Worm (Caenorhabditis elegans) whole organism, L1 larva: Measurements from ENCODE around the gene B0244.6.

Source experiments
- C04F5.9 ChIP-seq: sonication (generic microtip); optimal IDR thresholded peaks from 2 replicates; lab custom pipeline; 2016; ENCODE audit warnings: missing genetic modification characterization, missing compliant biosample characterization
- C16A3.4 ChIP-seq: fragments of 150-350 bp; optimal IDR thresholded peaks from 2 replicates; lab custom pipeline; 2014; ENCODE audit warnings: missing biosample characterization, missing genetic modification characterization
- C34B4.2 ChIP-seq: sonication (generic microtip); optimal IDR thresholded peaks from 2 replicates; lab custom pipeline; 2017; ENCODE audit warnings: mild to moderate bottlenecking, missing genetic modification characterization, missing compliant biosample characterization
- ama-1 ChIP-seq: fragments of 150-350 bp; optimal IDR thresholded peaks from 2 replicates; lab custom pipeline; 2014
- ceh-63 ChIP-seq: fragments of 200-800 bp; sonication (Bioruptor generic); optimal IDR thresholded peaks from 2 replicates; lab custom pipeline; 2018; ENCODE audit warnings: mild to moderate bottlenecking, missing genetic modification characterization, missing compliant biosample characterization
- ceh-8 ChIP-seq: fragments of 200-800 bp; sonication (Bioruptor generic); optimal IDR thresholded peaks from 2 replicates; lab custom pipeline; 2018; ENCODE audit warnings: mild to moderate bottlenecking, missing genetic modification characterization, moderate library complexity, missing compliant biosample characterization
- ceh-88 ChIP-seq: fragments of 200-800 bp; sonication (Bioruptor generic); IDR thresholded peaks from 2 replicates; pipeline ENCODE4 v1.3.6; 2022; ENCODE audit warnings: missing genetic modification characterization, missing compliant biosample characterization
- ceh-90 ChIP-seq: sonication (generic microtip); optimal IDR thresholded peaks from 2 replicates; lab custom pipeline; 2016; ENCODE audit warnings: missing genetic modification characterization, missing compliant biosample characterization
- ces-1 ChIP-seq: fragments of 150-350 bp; optimal IDR thresholded peaks from 2 replicates; lab custom pipeline; 2014; ENCODE audit warnings: missing biosample characterization, missing genetic modification reagents, missing genetic modification characterization
- dpl-1 ChIP-seq, 3 experiments: fragments of 150-350 bp in 2 of 3; sonication (generic microtip) in 1 of 3; optimal IDR thresholded peaks; 2 replicates each; lab custom pipeline; 2014 to 2017; ENCODE audit warnings: missing biosample characterization in 3 of 3, missing genetic modification characterization in 3 of 3, missing genetic modification reagents in 3 of 3
- dsc-1 ChIP-seq: sonication (generic microtip); optimal IDR thresholded peaks from 2 replicates; lab custom pipeline; 2016; ENCODE audit warnings: mild to moderate bottlenecking, missing genetic modification characterization, missing compliant biosample characterization
- efl-1 ChIP-seq, 4 experiments: fragments of 150-350 bp; optimal IDR thresholded peaks in 3 of 4; peaks in 1 of 4; 1 replicate in 1 of 4; 2 replicates in 3 of 4; lab custom pipeline; 2014; ENCODE audit warnings: missing biosample characterization in 2 of 4, missing genetic modification characterization in 2 of 4, missing genetic modification reagents in 2 of 4
- egl-13 ChIP-seq: sonication (generic microtip); optimal IDR thresholded peaks from 2 replicates; lab custom pipeline; 2016; ENCODE audit warnings: missing genotype, missing genetic modification reagents, missing genetic modification characterization, missing compliant biosample characterization
- ets-5 ChIP-seq: fragments of 200-800 bp; sonication (Bioruptor generic); IDR thresholded peaks from 2 replicates; pipeline ENCODE4 v1.3.6; 2022; ENCODE audit warnings: missing genetic modification characterization, missing compliant biosample characterization
- fkh-10 ChIP-seq: sonication (generic microtip); optimal IDR thresholded peaks from 2 replicates; lab custom pipeline; 2017; ENCODE audit warnings: missing biosample characterization, missing genetic modification reagents, missing genetic modification characterization
- fkh-4 ChIP-seq: sonication (generic microtip); optimal IDR thresholded peaks from 2 replicates; lab custom pipeline; 2016; ENCODE audit warnings: missing compliant biosample characterization, missing genetic modification characterization, borderline replicate concordance
- fos-1 ChIP-seq: fragments of 150-350 bp; optimal IDR thresholded peaks from 2 replicates; lab custom pipeline; 2014; ENCODE audit warnings: missing biosample characterization, missing genetic modification characterization
- grh-1 ChIP-seq: fragments of 200-800 bp; sonication (Bioruptor generic); IDR thresholded peaks from 2 replicates; pipeline ENCODE4 v1.3.6; 2022; ENCODE audit warnings: missing genetic modification reagents, missing genetic modification characterization, missing compliant biosample characterization
- hlh-4 ChIP-seq: sonication (generic microtip); optimal IDR thresholded peaks from 2 replicates; lab custom pipeline; 2016; ENCODE audit warnings: mild to moderate bottlenecking, missing genetic modification characterization, missing compliant biosample characterization
- hpl-2 ChIP-seq: fragments of 150-350 bp; optimal IDR thresholded peaks from 2 replicates; lab custom pipeline; 2014; ENCODE audit warnings: missing biosample characterization, missing genetic modification reagents, missing genetic modification characterization
- jun-1 ChIP-seq: fragments of 150-350 bp; optimal IDR thresholded peaks from 2 replicates; lab custom pipeline; 2014; ENCODE audit warnings: missing biosample characterization, missing genetic modification reagents, missing genetic modification characterization
- lin-13 ChIP-seq: fragments of 150-350 bp; optimal IDR thresholded peaks from 2 replicates; lab custom pipeline; 2014; ENCODE audit warnings: missing biosample characterization, missing genetic modification reagents, missing genetic modification characterization
- lin-14 ChIP-seq: fragments of 200-800 bp; sonication (Bioruptor generic); optimal IDR thresholded peaks from 2 replicates; lab custom pipeline; 2018; ENCODE audit warnings: mild to moderate bottlenecking, missing genetic modification characterization, moderate library complexity, missing compliant biosample characterization
- lin-35 ChIP-seq, 2 experiments: fragments of 150-350 bp; optimal IDR thresholded peaks; 2 replicates each; lab custom pipeline; 2014; ENCODE audit warnings: missing biosample characterization in 2 of 2, missing genetic modification characterization in 2 of 2, missing genetic modification reagents in 2 of 2
- lin-39 ChIP-seq: fragments of 150-350 bp; optimal IDR thresholded peaks from 2 replicates; lab custom pipeline; 2014; ENCODE audit warnings: missing biosample characterization, missing genetic modification reagents, missing genetic modification characterization
- lir-3 ChIP-seq: sonication (generic microtip); optimal IDR thresholded peaks from 2 replicates; lab custom pipeline; 2016; ENCODE audit warnings: mild to moderate bottlenecking, missing genetic modification characterization, moderate library complexity, missing compliant biosample characterization; ENCODE audit not compliant: poor library complexity
- lsy-2 ChIP-seq, 2 experiments: fragments of 150-350 bp; optimal IDR thresholded peaks; 2 replicates each; lab custom pipeline; 2014; ENCODE audit warnings: missing biosample characterization in 2 of 2, missing genetic modification characterization in 2 of 2
- mef-2 ChIP-seq: fragments of 150-350 bp; optimal IDR thresholded peaks from 2 replicates; lab custom pipeline; 2014; ENCODE audit warnings: missing biosample characterization, missing genetic modification characterization
- nhr-11 ChIP-seq: fragments of 150-350 bp; optimal IDR thresholded peaks from 2 replicates; lab custom pipeline; 2014; ENCODE audit warnings: missing biosample characterization, missing genetic modification characterization
- nhr-237 ChIP-seq: fragments of 150-350 bp; optimal IDR thresholded peaks from 2 replicates; lab custom pipeline; 2014; ENCODE audit warnings: missing biosample characterization, missing genetic modification characterization
- nhr-28 ChIP-seq: fragments of 150-350 bp; optimal IDR thresholded peaks from 2 replicates; lab custom pipeline; 2014; ENCODE audit warnings: missing biosample characterization, missing genetic modification characterization
- nhr-76 ChIP-seq: sonication (generic microtip); optimal IDR thresholded peaks from 2 replicates; lab custom pipeline; 2017; ENCODE audit warnings: missing biosample characterization, missing genetic modification characterization
- nhr-77 ChIP-seq: fragments of 150-350 bp; optimal IDR thresholded peaks from 2 replicates; lab custom pipeline; 2014; ENCODE audit warnings: missing biosample characterization, missing genetic modification characterization
- nhr-84 ChIP-seq: sonication (generic microtip); optimal IDR thresholded peaks from 2 replicates; lab custom pipeline; 2017; ENCODE audit warnings: missing biosample characterization, missing genetic modification characterization
- nhr-85 ChIP-seq: sonication (generic microtip); peaks from one replicate; lab custom pipeline; 2016; ENCODE audit warnings: missing genetic modification characterization, inconsistent platforms, missing compliant biosample characterization
- nhr-90 ChIP-seq: sonication (generic microtip); optimal IDR thresholded peaks from 2 replicates; lab custom pipeline; 2016; ENCODE audit warnings: mild to moderate bottlenecking, missing genetic modification characterization, missing compliant biosample characterization; ENCODE audit not compliant: poor library complexity
- pag-3 ChIP-seq: sonication (generic microtip); optimal IDR thresholded peaks from 2 replicates; lab custom pipeline; 2017; ENCODE audit warnings: missing genetic modification characterization, mild to moderate bottlenecking, missing compliant biosample characterization, antibody characterized with exemption, borderline replicate concordance; ENCODE audit not compliant: insufficient read depth
- rnt-1 ChIP-seq: sonication (generic microtip); optimal IDR thresholded peaks from 2 replicates; lab custom pipeline; 2016; ENCODE audit warnings: mild to moderate bottlenecking, missing genetic modification characterization, moderate library complexity, missing compliant biosample characterization
- skn-1 ChIP-seq: fragments of 150-350 bp; optimal IDR thresholded peaks from 2 replicates; lab custom pipeline; 2014; ENCODE audit warnings: missing biosample characterization, missing genetic modification characterization
- snpc-4 ChIP-seq: fragments of 150-350 bp; optimal IDR thresholded peaks from 2 replicates; lab custom pipeline; 2014; ENCODE audit warnings: missing biosample characterization, missing genetic modification characterization
- snu-23 ChIP-seq: sonication (generic microtip); optimal IDR thresholded peaks from 2 replicates; lab custom pipeline; 2016; ENCODE audit warnings: missing genetic modification characterization, missing compliant biosample characterization
- sox-4 ChIP-seq: sonication (generic microtip); optimal IDR thresholded peaks from 2 replicates; lab custom pipeline; 2016; ENCODE audit warnings: missing genetic modification characterization, missing compliant biosample characterization
- sup-37 ChIP-seq: fragments of 200-800 bp; sonication (Bioruptor generic); optimal IDR thresholded peaks from 2 replicates; lab custom pipeline; 2018; ENCODE audit warnings: mild to moderate bottlenecking, missing genetic modification characterization, missing compliant biosample characterization
- swsn-7 ChIP-seq: sonication (generic microtip); optimal IDR thresholded peaks from 2 replicates; lab custom pipeline; 2016; ENCODE audit warnings: missing genetic modification characterization, missing compliant biosample characterization
- tbx-2 ChIP-seq: sonication (generic microtip); optimal IDR thresholded peaks from 2 replicates; lab custom pipeline; 2016; ENCODE audit warnings: missing genetic modification characterization, missing compliant biosample characterization
- tlp-1 ChIP-seq: fragments of 150-350 bp; optimal IDR thresholded peaks from 2 replicates; lab custom pipeline; 2014; ENCODE audit warnings: missing biosample characterization, missing genetic modification characterization
- unc-130 ChIP-seq: fragments of 150-350 bp; optimal IDR thresholded peaks from 2 replicates; lab custom pipeline; 2017; ENCODE audit warnings: missing biosample characterization, missing genetic modification characterization, inconsistent platforms
- unc-86 ChIP-seq: sonication (generic microtip); optimal IDR thresholded peaks from 2 replicates; lab custom pipeline; 2016; ENCODE audit warnings: missing genetic modification characterization, missing compliant biosample characterization
- unc-98 ChIP-seq: fragments of 200-800 bp; sonication (Bioruptor generic); IDR thresholded peaks from 2 replicates; pipeline ENCODE4 v1.3.6; 2022; ENCODE audit warnings: missing genetic modification characterization, missing compliant biosample characterization
- xbp-1 ChIP-seq: sonication (generic microtip); optimal IDR thresholded peaks from 2 replicates; lab custom pipeline; 2016; ENCODE audit warnings: missing genetic modification characterization, missing compliant biosample characterization
- zag-1 ChIP-seq: fragments of 150-350 bp; optimal IDR thresholded peaks from 2 replicates; lab custom pipeline; 2014; ENCODE audit warnings: missing biosample characterization, missing genetic modification characterization
- zip-4 ChIP-seq: fragments of 200-800 bp; sonication (Bioruptor generic); optimal IDR thresholded peaks from 2 replicates; lab custom pipeline; 2018; ENCODE audit warnings: mild to moderate bottlenecking, missing genetic modification characterization, moderate library complexity, missing compliant biosample characterization
- ztf-11 ChIP-seq, 2 experiments: sonication (generic microtip); optimal IDR thresholded peaks; 2 replicates each; lab custom pipeline; 2016 to 2017; ENCODE audit warnings: missing genetic modification characterization in 2 of 2, missing biosample characterization in 1 of 2, missing compliant biosample characterization in 1 of 2
- ztf-4 ChIP-seq: fragments of 150-350 bp; optimal IDR thresholded peaks from 2 replicates; lab custom pipeline; 2014; ENCODE audit warnings: missing biosample characterization, missing genetic modification characterization

The B0244.6 gene

ce11 chrIII:5710676-5711075 lies 27.1 kb upstream of the B0244.6 start (continued):
- no peak for TF ChIP-seq sup-37
- no peak for TF ChIP-seq tlp-1 (tag; lab: Kevin White, UChicago)
- TF ChIP-seq nhr-76 (tag; lab: Kevin White, UChicago), result no peak
- TF ChIP-seq nhr-237 (tag; lab: Kevin White, UChicago), result no peak
- TF ChIP-seq ama-1 (lab: Kevin White, UChicago), result no peak
- TF ChIP-seq dpl-1 (GFP tag; optimal IDR thresholded peaks at IDR 0.05; lab: Kevin White, UChicago), result peak in 1 of 3 experiments; percentile 8
- no peak for TF ChIP-seq hlh-4 (tag; lab: Kevin White, UChicago)
- TF ChIP-seq rnt-1, result no peak
- TF ChIP-seq swsn-7, result no peak
- TF ChIP-seq mef-2, result no peak
- TF ChIP-seq egl-13 (tag; lab: Kevin White, UChicago), result no peak
- TF ChIP-seq lin-35 (GFP tag; optimal IDR thresholded peaks at IDR 0.05; lab: Kevin White, UChicago), result peak; percentile 3 to 49
- no peak for TF ChIP-seq lir-3
- no peak for TF ChIP-seq ztf-11 (tag; optimal IDR thresholded peaks at IDR 0.05; lab: Kevin White, UChicago)
- peak; percentile 58 for TF ChIP-seq snu-23 (GFP tag; lab: Kevin White, UChicago)
- TF ChIP-seq ceh-63 (GFP tag; lab: Kevin White, UChicago), result no peak
- TF ChIP-seq grh-1 (GFP tag; lab: Robert Waterston, UW), result no peak; the same call in 1 of the 2 replicates
- no peak for TF ChIP-seq fos-1 (tag; lab: Kevin White, UChicago)
- TF ChIP-seq jun-1, result no peak
- TF ChIP-seq lsy-2 (tag; optimal IDR thresholded peaks at IDR 0.05; lab: Kevin White, UChicago), result peak in 1 of 2 experiments; percentile 87
- TF ChIP-seq nhr-84 (tag; lab: Kevin White, UChicago), result no peak
- no peak for TF ChIP-seq snpc-4 (tag; lab: Kevin White, UChicago)
- TF ChIP-seq C34B4.2 (tag; lab: Kevin White, UChicago), result no peak
- no peak for TF ChIP-seq fkh-4 (tag; lab: Kevin White, UChicago)
- peak; percentile 30 for TF ChIP-seq xbp-1 (tag; lab: Kevin White, UChicago)
- TF ChIP-seq zag-1 (tag; lab: Kevin White, UChicago), result no peak
- no peak for TF ChIP-seq skn-1 (tag; lab: Kevin White, UChicago)
- no peak for TF ChIP-seq sox-4 (tag; lab: Kevin White, UChicago)
- no peak for TF ChIP-seq zip-4 (GFP tag; lab: Kevin White, UChicago)
- peak in 1 of 2 experiments; percentile 24 for TF ChIP-seq efl-1 (optimal IDR thresholded peaks at IDR 0.05; lab: Kevin White, UChicago)
- peak in 1 of 2 experiments; percentile 5 for TF ChIP-seq efl-1 (GFP tag; optimal IDR thresholded peaks at IDR 0.05 in 1 of 2; lab: Kevin White, UChicago)
- no peak for TF ChIP-seq unc-86 (tag; lab: Kevin White, UChicago)
- peak; percentile 51 for TF ChIP-seq unc-130 (tag; lab: Kevin White, UChicago)
- no peak for TF ChIP-seq lin-13 (GFP tag; lab: Kevin White, UChicago)
- no peak for TF ChIP-seq lin-39 (tag; lab: Kevin White, UChicago)
- no peak for TF ChIP-seq ceh-8 (GFP tag; lab: Kevin White, UChicago)
- peak; percentile 80 for TF ChIP-seq nhr-85
- TF ChIP-seq C04F5.9 (tag; lab: Kevin White, UChicago), result no peak
- TF ChIP-seq ceh-88 (GFP tag; lab: Robert Waterston, UW), result no peak
- no peak for TF ChIP-seq fkh-10 (GFP tag; lab: Kevin White, UChicago)
- TF ChIP-seq pag-3, result no peak
- no peak for TF ChIP-seq nhr-77 (tag; lab: Kevin White, UChicago)
- no peak for TF ChIP-seq ztf-4
- peak; percentile 36 for TF ChIP-seq C16A3.4 (tag; lab: Kevin White, UChicago)
- no peak for TF ChIP-seq hpl-2
- TF ChIP-seq dsc-1 (tag; lab: Kevin White, UChicago), result no peak
- no peak for TF ChIP-seq ceh-90 (tag; lab: Kevin White, UChicago)
- TF ChIP-seq nhr-28, result no peak
- TF ChIP-seq ets-5 (GFP tag; lab: Robert Waterston, UW), result no peak
- TF ChIP-seq unc-98 (GFP tag; lab: Robert Waterston, UW), result no peak
- no peak for TF ChIP-seq nhr-90 (tag; lab: Kevin White, UChicago)
- no peak for TF ChIP-seq nhr-11
- no peak for TF ChIP-seq ces-1 (GFP tag; lab: Kevin White, UChicago)
- peak; percentile 69 for TF ChIP-seq lin-14 (GFP tag; lab: Kevin White, UChicago)
- peak; percentile 29 for TF ChIP-seq tbx-2
